Worm (Caenorhabditis elegans) whole organism, midembryonic: ENCODE measurements around the gene C17H12.10.

ENCODE experiments used
- T22C8.4 ChIP-seq: fragments of 200-800 bp; sonication (Bioruptor generic); IDR thresholded peaks from 2 replicates; pipeline ENCODE4 v1.3.6; 2022; ENCODE audit warnings: missing genetic modification characterization, missing compliant biosample characterization
- cog-1 ChIP-seq: sonication (generic microtip); optimal IDR thresholded peaks from 2 replicates; lab custom pipeline; 2016; ENCODE audit warnings: missing genetic modification characterization, missing compliant biosample characterization
- flt-1 ChIP-seq: fragments of 200-800 bp; sonication (Bioruptor generic); IDR thresholded peaks from 2 replicates; pipeline ENCODE4 v1.3.6; 2022; ENCODE audit warnings: missing genetic modification characterization, missing compliant biosample characterization
- klf-2 ChIP-seq: fragments of 200-800 bp; sonication (Bioruptor generic); conservative IDR thresholded peaks from 2 replicates; pipeline ENCODE4 v1.3.6; 2022; ENCODE audit warnings: missing genetic modification reagents, missing genetic modification characterization, missing compliant biosample characterization
- med-1 ChIP-seq: sonication (generic microtip); optimal IDR thresholded peaks from 2 replicates; lab custom pipeline; 2017; ENCODE audit warnings: missing genetic modification characterization, mild to moderate bottlenecking, missing compliant biosample characterization, antibody characterized with exemption, missing genetic modification reagents; ENCODE audit not compliant: insufficient read depth
- ref-1 ChIP-seq: fragments of 200-800 bp; sonication (Bioruptor generic); conservative IDR thresholded peaks from 2 replicates; pipeline ENCODE4 v1.3.6; 2022; ENCODE audit warnings: missing genetic modification reagents, missing genetic modification characterization, missing compliant biosample characterization
- tab-1 ChIP-seq: fragments of 200-800 bp; sonication (Bioruptor generic); IDR thresholded peaks from 2 replicates; pipeline ENCODE4 v1.3.6; 2022; ENCODE audit warnings: missing genetic modification characterization, missing compliant biosample characterization
- ztf-23 ChIP-seq: fragments of 200-800 bp; sonication (Bioruptor generic); IDR thresholded peaks from 2 replicates; pipeline ENCODE4 v1.3.6; 2022; ENCODE audit warnings: missing genetic modification reagents, missing genetic modification characterization, missing compliant biosample characterization
- ztf-29 ChIP-seq: fragments of 200-800 bp; sonication (Bioruptor generic); IDR thresholded peaks from 2 replicates; pipeline ENCODE4 v1.3.6; 2022; ENCODE audit warnings: missing genetic modification reagents, missing genetic modification characterization, missing compliant biosample characterization

Gene C17H12.10

ce11 chrIV:6833617-6834016, 27.0 kb downstream of the C17H12.10 start:
- TF ChIP-seq tab-1 (no peak), flt-1 (GFP tag; lab: Robert Waterston, UW) (no peak), ztf-29 (GFP tag; lab: Robert Waterston, UW) (no peak), klf-2 (no peak), ref-1 (GFP tag; lab: Robert Waterston, UW) (no peak), med-1 (no peak), T22C8.4 (no peak), cog-1 (no peak), ztf-23 (GFP tag; lab: Robert Waterston, UW) (no peak)

- no peak for TF ChIP-seq ref-1 (GFP tag; lab: Robert Waterston, UW)
These were observed 28.1 kb downstream of the C17H12.10 start for ce11 chrIV:6834705-6835104.

- TF ChIP-seq ref-1 (GFP tag; lab: Robert Waterston, UW) (no peak), cog-1 (no peak), tab-1 (no peak), flt-1 (GFP tag; lab: Robert Waterston, UW) (no peak), ztf-29 (GFP tag; lab: Robert Waterston, UW) (no peak), klf-2 (no peak), ztf-23 (GFP tag; lab: Robert Waterston, UW) (no peak), med-1 (no peak), T22C8.4 (no peak)
These were observed 30.2 kb downstream of the C17H12.10 start for ce11 chrIV:6836769-6837168.

ce11 chrIV:6839091-6839522, 32.5 kb downstream of the C17H12.10 start:
- TF ChIP-seq ztf-29 (GFP tag; lab: Robert Waterston, UW) (no peak), cog-1 (no peak), klf-2 (no peak), ref-1 (GFP tag; lab: Robert Waterston, UW) (no peak), med-1 (no peak), flt-1 (GFP tag; lab: Robert Waterston, UW) (no peak), tab-1 (no peak), ztf-23 (GFP tag; lab: Robert Waterston, UW) (no peak), T22C8.4 (no peak)

- TF ChIP-seq T22C8.4 (no peak), cog-1 (no peak), med-1 (no peak), ref-1 (GFP tag; lab: Robert Waterston, UW) (no peak), flt-1 (GFP tag; lab: Robert Waterston, UW) (no peak), klf-2 (no peak), ztf-23 (GFP tag; lab: Robert Waterston, UW) (no peak)
These were observed 35.1 kb downstream of the C17H12.10 start for ce11 chrIV:6841562-6842282.

ce11 chrIV:6842470-6843008, 35.9 kb downstream of the C17H12.10 start, which contains the start of gene lip-1:
TSS of gene lip-1 (plus strand) at chrIV:6842958.
- TF ChIP-seq flt-1 (GFP tag; lab: Robert Waterston, UW) (no peak), tab-1 (no peak), cog-1 (no peak), klf-2 (no peak), T22C8.4 (no peak), med-1 (no peak), ref-1 (GFP tag; lab: Robert Waterston, UW) (no peak), ztf-23 (GFP tag; lab: Robert Waterston, UW) (no peak), ztf-29 (GFP tag; lab: Robert Waterston, UW) (no peak)

- no peak for TF ChIP-seq flt-1 (GFP tag; lab: Robert Waterston, UW)
These were observed 46.1 kb downstream of the C17H12.10 start for ce11 chrIV:6852727-6853126.
